Worm (Caenorhabditis elegans): ENCODE measurements around the gene cmtr-1.

- TF ChIP-seq ceh-36 (tag; optimal IDR thresholded peaks at IDR 0.05) = no peak
- TF ChIP-seq ama-1 (optimal IDR thresholded peaks at IDR 0.05) = no peak
- no peak for TF ChIP-seq F13C5.2 (tag; optimal IDR thresholded peaks at IDR 0.05)
- TF ChIP-seq scrt-1 (GFP tag; IDR thresholded peaks at IDR 0.05) = no peak
- no peak for TF ChIP-seq flt-1 (GFP tag; IDR thresholded peaks at IDR 0.05)
- no peak for TF ChIP-seq aly-1 (tag; optimal IDR thresholded peaks at IDR 0.05)
- TF ChIP-seq tbx-37 (GFP tag; conservative IDR thresholded peaks at IDR 0.05) = no peak
- TF ChIP-seq tra-4 (tag; optimal IDR thresholded peaks at IDR 0.05) = no peak
Observed at ce11 chrII:14983909-14984308, 42.0 kb upstream of the cmtr-1 start, which contains the start of gene Y53F4B.5.

Measured in whole organism, early embryonic.